Worm (Caenorhabditis elegans) whole organism, L2 larva: Measurements from ENCODE around the gene rab-33.

Source experiments
- C34F6.9 ChIP-seq: fragments of 150-350 bp; optimal IDR thresholded peaks from 2 replicates; lab custom pipeline; 2014; ENCODE audit warnings: missing biosample characterization, missing genetic modification characterization
- F13H6.1 ChIP-seq: sonication (generic microtip); optimal IDR thresholded peaks from 2 replicates; lab custom pipeline; 2016; ENCODE audit warnings: missing genetic modification characterization, missing compliant biosample characterization
- R02D3.7 ChIP-seq: fragments of 150-350 bp; optimal IDR thresholded peaks from 2 replicates; lab custom pipeline; 2014; ENCODE audit warnings: missing biosample characterization, missing genetic modification characterization
- Y55F3AM.14 ChIP-seq: fragments of 200-800 bp; sonication (Bioruptor generic); optimal IDR thresholded peaks from 2 replicates; lab custom pipeline; 2018; ENCODE audit warnings: mild to moderate bottlenecking, missing genetic modification characterization, missing compliant biosample characterization
- ZK546.5 ChIP-seq: sonication (generic microtip); optimal IDR thresholded peaks from 2 replicates; lab custom pipeline; 2017; ENCODE audit warnings: missing biosample characterization, missing genetic modification characterization
- alr-1 ChIP-seq: fragments of 150-350 bp; optimal IDR thresholded peaks from 2 replicates; lab custom pipeline; 2014; ENCODE audit warnings: missing biosample characterization, missing genetic modification characterization
- ama-1 ChIP-seq: fragments of 150-350 bp; optimal IDR thresholded peaks from 2 replicates; lab custom pipeline; 2018; ENCODE audit warnings: inconsistent platforms
- ceh-82 ChIP-seq: fragments of 150-350 bp; optimal IDR thresholded peaks from 2 replicates; lab custom pipeline; 2014; ENCODE audit warnings: missing biosample characterization, missing genetic modification characterization
- crh-2 ChIP-seq: sonication (generic microtip); optimal IDR thresholded peaks from 2 replicates; lab custom pipeline; 2017; ENCODE audit warnings: missing biosample characterization, missing genetic modification characterization
- egl-27 ChIP-seq: sonication (generic microtip); optimal IDR thresholded peaks from 3 replicates; lab custom pipeline; 2017; ENCODE audit warnings: missing biosample characterization, missing genetic modification reagents, missing genetic modification characterization
- elt-1 ChIP-seq: fragments of 150-350 bp; optimal IDR thresholded peaks from 2 replicates; lab custom pipeline; 2014; ENCODE audit warnings: missing biosample characterization, missing genetic modification characterization
- elt-3 ChIP-seq: sonication (generic microtip); optimal IDR thresholded peaks from 2 replicates; lab custom pipeline; 2017; ENCODE audit warnings: missing biosample characterization, missing genetic modification characterization
- lin-11 ChIP-seq: fragments of 150-350 bp; sonication (generic microtip); optimal IDR thresholded peaks from 2 replicates; lab custom pipeline; 2014; ENCODE audit warnings: missing biosample characterization, missing genetic modification characterization, inconsistent platforms, mixed read lengths
- lin-13 ChIP-seq: fragments of 150-350 bp; optimal IDR thresholded peaks from 2 replicates; lab custom pipeline; 2014; ENCODE audit warnings: missing biosample characterization, missing genetic modification reagents, missing genetic modification characterization
- lin-39 ChIP-seq: fragments of 150-350 bp; optimal IDR thresholded peaks from 2 replicates; lab custom pipeline; 2014; ENCODE audit warnings: missing biosample characterization, missing genetic modification reagents, missing genetic modification characterization
- lsy-2 ChIP-seq, 2 experiments: fragments of 150-350 bp in 1 of 2; sonication (generic microtip) in 1 of 2; optimal IDR thresholded peaks; 2 replicates each; lab custom pipeline; 2014 to 2017; ENCODE audit warnings: missing biosample characterization in 2 of 2, missing genetic modification characterization in 2 of 2
- mab-5 ChIP-seq: fragments of 150-350 bp; optimal IDR thresholded peaks from 2 replicates; lab custom pipeline; 2014; ENCODE audit warnings: missing biosample characterization, missing genetic modification characterization
- mdl-1 ChIP-seq, 2 experiments: fragments of 150-350 bp in 1 of 2; sonication (generic microtip) in 1 of 2; optimal IDR thresholded peaks; 2 replicates each; lab custom pipeline; 2017; ENCODE audit warnings: missing biosample characterization in 2 of 2, missing genetic modification characterization in 2 of 2
- nhr-10 ChIP-seq: sonication (generic microtip); optimal IDR thresholded peaks from 2 replicates; lab custom pipeline; 2017; ENCODE audit warnings: missing biosample characterization, missing genetic modification characterization
- nhr-12 ChIP-seq: fragments of 150-350 bp; optimal IDR thresholded peaks from 2 replicates; lab custom pipeline; 2014; ENCODE audit warnings: missing biosample characterization, missing genetic modification characterization
- nhr-129 ChIP-seq: fragments of 150-350 bp; optimal IDR thresholded peaks from 2 replicates; lab custom pipeline; 2014; ENCODE audit warnings: missing biosample characterization, missing genetic modification characterization
- nhr-21 ChIP-seq: fragments of 150-350 bp; optimal IDR thresholded peaks from 2 replicates; lab custom pipeline; 2014; ENCODE audit warnings: missing biosample characterization, missing genetic modification characterization
- nhr-23 ChIP-seq: fragments of 150-350 bp; optimal IDR thresholded peaks from 2 replicates; lab custom pipeline; 2014; ENCODE audit warnings: missing biosample characterization, missing genetic modification reagents, missing genetic modification characterization
- nhr-237 ChIP-seq: fragments of 150-350 bp; optimal IDR thresholded peaks from 2 replicates; lab custom pipeline; 2014; ENCODE audit warnings: missing biosample characterization, missing genetic modification characterization
- nhr-6 ChIP-seq: fragments of 150-350 bp; optimal IDR thresholded peaks from 2 replicates; lab custom pipeline; 2014; ENCODE audit warnings: missing biosample characterization, missing genetic modification characterization
- nhr-77 ChIP-seq: fragments of 150-350 bp; optimal IDR thresholded peaks from 2 replicates; lab custom pipeline; 2014; ENCODE audit warnings: missing biosample characterization, missing genetic modification characterization
- peb-1 ChIP-seq: fragments of 150-350 bp; optimal IDR thresholded peaks from 2 replicates; lab custom pipeline; 2014; ENCODE audit warnings: missing biosample characterization, missing genetic modification characterization
- sem-4 ChIP-seq: fragments of 150-350 bp; optimal IDR thresholded peaks from 2 replicates; lab custom pipeline; 2014; ENCODE audit warnings: missing biosample characterization, missing genetic modification reagents, missing genetic modification characterization
- sma-3 ChIP-seq: sonication (generic microtip); optimal IDR thresholded peaks from 2 replicates; lab custom pipeline; 2016; ENCODE audit warnings: missing genetic modification reagents, missing genetic modification characterization, missing compliant biosample characterization
- sma-9 ChIP-seq, 2 experiments: fragments of 150-350 bp in 1 of 2; sonication (generic microtip) in 1 of 2; optimal IDR thresholded peaks; 2 replicates each; lab custom pipeline; 2014 to 2016; ENCODE audit warnings: missing genetic modification characterization in 2 of 2, mild to moderate bottlenecking in 1 of 2, missing biosample characterization in 1 of 2, missing compliant biosample characterization in 1 of 2, missing genetic modification reagents in 1 of 2, moderate library complexity in 1 of 2
- snpc-4 ChIP-seq: fragments of 150-350 bp; optimal IDR thresholded peaks from 2 replicates; lab custom pipeline; 2014; ENCODE audit warnings: missing biosample characterization, missing genetic modification characterization
- unc-39 ChIP-seq: fragments of 150-350 bp; optimal IDR thresholded peaks from 2 replicates; lab custom pipeline; 2014; ENCODE audit warnings: missing biosample characterization, missing genetic modification characterization
- unc-55 ChIP-seq: fragments of 150-350 bp; sonication (generic microtip); optimal IDR thresholded peaks from 3 replicates; lab custom pipeline; 2014; ENCODE audit warnings: missing biosample characterization, missing genetic modification reagents, missing genetic modification characterization
- unc-62 ChIP-seq: fragments of 150-350 bp; optimal IDR thresholded peaks from 2 replicates; lab custom pipeline; 2014; ENCODE audit warnings: missing biosample characterization, missing genetic modification reagents, missing genetic modification characterization
- ztf-1 ChIP-seq: fragments of 200-800 bp; sonication (Bioruptor generic); conservative IDR thresholded peaks from 2 replicates; pipeline ENCODE4 v1.3.6; 2022; ENCODE audit warnings: missing genetic modification characterization, missing compliant biosample characterization
- ztf-11 ChIP-seq: sonication (generic microtip); optimal IDR thresholded peaks from 2 replicates; lab custom pipeline; 2017; ENCODE audit warnings: missing biosample characterization, missing genetic modification characterization
- ztf-4 ChIP-seq: fragments of 150-350 bp; optimal IDR thresholded peaks from 2 replicates; lab custom pipeline; 2014; ENCODE audit warnings: missing biosample characterization, missing genetic modification characterization

Gene rab-33

DNA sequence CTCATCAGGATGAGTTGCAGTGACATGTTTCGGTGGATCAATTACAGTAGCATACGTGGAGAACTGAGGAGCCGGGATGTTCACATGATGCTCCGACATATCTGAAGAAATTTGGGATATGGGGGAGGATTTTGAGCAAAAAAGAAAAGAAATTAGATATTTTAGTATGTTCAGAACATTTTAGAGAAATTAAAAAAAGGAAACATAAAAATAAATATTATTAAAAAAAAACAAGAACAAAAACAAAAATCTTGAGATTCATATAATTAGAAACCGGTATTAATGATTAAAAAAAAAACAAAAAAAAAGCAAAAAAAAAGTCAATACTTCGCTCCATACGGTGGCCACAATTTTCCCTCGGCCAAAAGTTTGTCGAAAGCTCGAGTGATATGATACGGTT lies at the start of gene rab-33:
Gene rab-33, minus strand, starts transcription at position 101 of the 400 bp plus-strand sequence.
- no peak for TF ChIP-seq ama-1
- TF ChIP-seq mdl-1 (tag; optimal IDR thresholded peaks at IDR 0.05; lab: Kevin White, UChicago): no peak
- no peak for TF ChIP-seq lin-39 (tag; lab: Kevin White, UChicago)
- TF ChIP-seq lin-11 (tag; lab: Kevin White, UChicago): no peak
- no peak for TF ChIP-seq unc-55 (GFP tag; lab: Kevin White, UChicago)
- no peak for TF ChIP-seq R02D3.7 (tag; lab: Kevin White, UChicago)
- no peak for TF ChIP-seq nhr-12 (tag; lab: Kevin White, UChicago)
- TF ChIP-seq nhr-23 (tag; lab: Kevin White, UChicago): no peak
- no peak for TF ChIP-seq unc-62 (GFP tag; lab: Kevin White, UChicago)
- no peak for TF ChIP-seq Y55F3AM.14 (GFP tag; lab: Kevin White, UChicago)
- TF ChIP-seq alr-1: no peak
- TF ChIP-seq crh-2 (tag; lab: Kevin White, UChicago): no peak
- no peak for TF ChIP-seq unc-39

DNA sequence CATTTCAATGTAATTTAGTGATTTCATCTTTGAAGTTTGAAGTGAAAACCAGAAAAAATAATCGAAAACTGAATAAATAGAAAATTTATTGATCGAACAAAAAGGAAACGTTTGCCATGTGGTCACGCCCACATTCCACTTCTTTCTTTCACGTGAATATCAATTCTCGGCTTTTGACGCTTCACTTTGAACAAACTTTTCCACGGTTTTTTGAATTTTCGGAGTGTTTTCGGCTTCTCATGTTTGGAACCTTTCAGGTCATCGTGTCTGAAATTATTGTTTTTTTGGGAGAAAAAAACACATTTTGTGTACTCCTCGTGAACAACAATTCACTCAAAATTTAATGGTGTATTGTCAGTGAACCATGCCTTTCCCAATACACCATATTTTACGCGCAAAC lies 49.3 kb upstream of the rab-33 start, which contains the start of gene T21C12.8:
Gene T21C12.8, minus strand, starts transcription at position 101 of the 400 bp plus-strand sequence.
- TF ChIP-seq ztf-1 (GFP tag; lab: Robert Waterston, UW) (no peak), mab-5 (no peak), lin-13 (GFP tag; lab: Kevin White, UChicago) (no peak), nhr-237 (no peak), sem-4 (tag; lab: Kevin White, UChicago) (no peak), nhr-12 (tag; lab: Kevin White, UChicago) (no peak)

DNA sequence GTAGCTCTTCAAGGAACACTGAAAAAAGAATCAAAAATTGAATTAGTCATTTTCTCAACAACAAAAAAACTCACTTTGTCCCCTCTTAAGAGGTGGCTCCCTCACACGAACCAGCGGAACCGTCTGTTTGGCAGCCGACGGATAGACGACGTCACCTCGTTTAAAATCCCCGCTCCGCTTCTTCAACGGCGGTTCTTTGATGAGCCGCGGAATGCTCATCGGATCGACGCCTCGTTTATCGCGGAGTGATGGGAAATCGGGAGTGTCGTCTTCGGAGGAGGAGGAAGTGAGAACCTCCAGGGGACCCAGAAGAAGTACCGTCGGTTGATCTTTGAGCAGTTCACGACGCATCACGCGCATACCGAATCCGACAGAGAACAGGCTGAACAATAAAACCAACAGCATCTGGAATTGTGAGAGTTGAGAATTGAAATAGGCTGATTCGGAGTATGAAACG lies 35.1 kb upstream of the rab-33 start, which contains the start of gene nlp-68:
Gene nlp-68, minus strand, starts transcription at position 407 of the 457 bp plus-strand sequence.
- no peak for TF ChIP-seq nhr-129 (tag; lab: Kevin White, UChicago)
- no peak for TF ChIP-seq mdl-1 (tag; optimal IDR thresholded peaks at IDR 0.05; lab: Kevin White, UChicago)
- no peak for TF ChIP-seq egl-27
- TF ChIP-seq ceh-82: no peak
- TF ChIP-seq elt-1: no peak
- no peak for TF ChIP-seq nhr-237
- TF ChIP-seq nhr-6 (tag; lab: Kevin White, UChicago): no peak
- TF ChIP-seq lsy-2 (tag; optimal IDR thresholded peaks at IDR 0.05; lab: Kevin White, UChicago): no peak
- no peak for TF ChIP-seq ZK546.5 (tag; lab: Kevin White, UChicago)
- TF ChIP-seq snpc-4 (tag; lab: Kevin White, UChicago): no peak
- TF ChIP-seq nhr-77 (tag; lab: Kevin White, UChicago): no peak
- TF ChIP-seq ama-1: no peak
- TF ChIP-seq crh-2 (tag; lab: Kevin White, UChicago): no peak

DNA sequence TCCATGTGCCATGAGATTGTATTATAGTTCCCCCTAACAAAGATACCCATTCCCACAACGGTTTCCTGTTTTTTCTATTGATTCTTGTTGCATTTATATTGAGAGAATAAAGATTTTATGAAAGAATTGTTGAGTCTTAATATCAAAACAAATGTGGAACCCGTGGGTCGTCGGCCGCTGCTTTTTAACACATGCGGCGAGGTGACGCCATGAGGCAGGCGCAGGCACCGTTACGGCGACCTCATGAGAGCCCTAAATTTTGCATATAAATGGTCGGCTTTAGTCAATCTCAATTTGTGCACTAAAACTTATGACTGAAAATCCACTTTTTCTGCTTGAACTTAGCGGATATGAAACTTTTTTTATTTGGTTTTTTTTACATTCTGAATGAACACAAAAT lies 33.9 kb upstream of the rab-33 start:
- TF ChIP-seq nhr-77 (tag; lab: Kevin White, UChicago) (no peak), sma-3 (peak; percentile 33), nhr-21 (tag; lab: Kevin White, UChicago) (peak; percentile 34)

DNA sequence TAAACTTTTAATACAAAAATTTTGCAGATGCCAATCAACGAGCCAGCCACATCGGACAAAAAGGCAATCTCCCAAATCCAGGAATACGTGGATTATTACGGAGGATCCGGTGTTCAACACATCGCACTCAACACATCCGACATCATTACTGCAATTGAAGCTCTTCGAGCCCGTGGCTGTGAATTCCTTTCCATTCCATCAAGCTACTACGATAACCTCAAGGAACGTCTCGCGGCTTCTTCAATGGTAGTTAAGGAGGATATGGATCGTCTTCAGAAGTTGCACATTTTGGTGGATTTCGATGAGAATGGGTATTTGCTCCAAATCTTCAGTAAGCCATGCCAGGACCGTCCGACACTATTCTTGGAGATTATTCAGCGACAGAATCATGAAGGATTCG lies 33.4 kb upstream of the rab-33 start:
- TF ChIP-seq F13H6.1 (tag; lab: Kevin White, UChicago): no peak
- no peak for TF ChIP-seq ZK546.5 (tag; lab: Kevin White, UChicago)
- TF ChIP-seq R02D3.7 (tag; lab: Kevin White, UChicago): no peak
- TF ChIP-seq peb-1 (tag; lab: Kevin White, UChicago): no peak
- TF ChIP-seq nhr-10 (tag; lab: Kevin White, UChicago): no peak
- no peak for TF ChIP-seq C34F6.9 (tag; lab: Kevin White, UChicago)
- TF ChIP-seq ztf-4: no peak
- TF ChIP-seq nhr-23 (tag; lab: Kevin White, UChicago): no peak
- no peak for TF ChIP-seq sma-3
- TF ChIP-seq elt-3 (tag; lab: Kevin White, UChicago): no peak
- no peak for TF ChIP-seq nhr-129 (tag; lab: Kevin White, UChicago)
- TF ChIP-seq ceh-82: no peak
- TF ChIP-seq ztf-11: no peak
- no peak for TF ChIP-seq mdl-1 (tag; optimal IDR thresholded peaks at IDR 0.05; lab: Kevin White, UChicago)
- no peak for TF ChIP-seq ama-1
- TF ChIP-seq unc-62 (GFP tag; lab: Kevin White, UChicago): no peak
- TF ChIP-seq Y55F3AM.14 (GFP tag; lab: Kevin White, UChicago): no peak
- TF ChIP-seq sma-9 (GFP tag; optimal IDR thresholded peaks at IDR 0.05; lab: Kevin White, UChicago): no peak
- no peak for TF ChIP-seq sma-9 (tag; optimal IDR thresholded peaks at IDR 0.05; lab: Kevin White, UChicago)
- TF ChIP-seq, all 48 proteins: peak for 0
